Worm (Caenorhabditis elegans): Measurements from ENCODE around the gene sdhb-1.
A peak's percentile ranks its signal among the peaks of the same experiment; 100 is the strongest.

Gene sdhb-1

ce11 chrII:9301065-9301464 is 51.5 kb downstream of the sdhb-1 start:
- TF ChIP-seq nhr-76 (tag; optimal IDR thresholded peaks at IDR 0.05): no peak
- peak; percentile 83 for TF ChIP-seq elt-2 (tag; optimal IDR thresholded peaks at IDR 0.05)
- peak; percentile 12 for TF ChIP-seq nhr-20 (tag; optimal IDR thresholded peaks at IDR 0.05)
- no peak for TF ChIP-seq ceh-63 (GFP tag; optimal IDR thresholded peaks at IDR 0.05)
- TF ChIP-seq pqm-1 (tag; optimal IDR thresholded peaks at IDR 0.05): peak; percentile 3
- TF ChIP-seq nhr-90 (tag; optimal IDR thresholded peaks at IDR 0.05; ENCODE audit: poor library complexity): peak; percentile 13
- TF ChIP-seq tbx-2 (tag; optimal IDR thresholded peaks at IDR 0.05): no peak
- peak; percentile 27 for TF ChIP-seq lin-14 (GFP tag; optimal IDR thresholded peaks at IDR 0.05)
